Worm (Caenorhabditis elegans): ENCODE data around the gene B0546.4.
A peak's percentile ranks its signal among the peaks of the same experiment; 100 is the strongest.

The B0546.4 gene

DNA sequence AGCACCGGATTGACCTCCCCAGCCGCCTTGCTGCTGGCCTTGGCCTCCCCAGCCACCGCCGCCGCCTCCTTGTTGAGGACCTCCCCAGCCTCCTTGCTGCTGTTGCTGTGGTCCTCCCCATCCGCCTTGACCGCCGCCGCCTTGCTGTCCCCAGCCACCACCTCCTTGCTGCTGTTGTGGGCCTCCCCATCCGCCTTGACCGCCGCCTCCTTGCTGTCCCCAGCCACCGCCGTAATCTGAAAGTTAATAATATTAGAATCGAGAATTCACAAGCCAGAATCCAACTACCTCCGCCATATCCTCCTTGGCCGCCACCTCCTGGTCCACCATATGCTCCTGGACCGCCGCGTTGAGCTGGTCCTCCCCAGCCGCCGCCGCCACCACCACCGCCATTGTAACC is 46.7 kb downstream of the B0546.4 start:
- TF ChIP-seq ama-1 (optimal IDR thresholded peaks at IDR 0.05) (no peak), tbx-11 (GFP tag; IDR thresholded peaks at IDR 0.05) (0 out of 2 replicates have a peak, but pooled peaks have one; percentile 55), pes-1 (GFP tag; IDR thresholded peaks at IDR 0.05) (peak; percentile 25; the same call in 1 of the 2 replicates), aly-1 (tag; optimal IDR thresholded peaks at IDR 0.05) (no peak), scrt-1 (GFP tag; IDR thresholded peaks at IDR 0.05) (0 out of 2 replicates have a peak, but pooled peaks have one; percentile 55), sea-1 (GFP tag; conservative IDR thresholded peaks at IDR 0.05) (peak; percentile 31; the same call in 1 of the 2 replicates), hmg-4 (GFP tag; optimal IDR thresholded peaks at IDR 0.05) (peak; percentile 76)

ce11 chrIV:3336585-3336984 is 47.4 kb downstream of the B0546.4 start, which contains the start of gene F42A6.6:
F42A6.6 (minus strand) TSS chrIV:3336873.
- TF ChIP-seq scrt-1 (GFP tag; IDR thresholded peaks at IDR 0.05) (0 out of 2 replicates have a peak, but pooled peaks have one; percentile 49), aly-1 (tag; optimal IDR thresholded peaks at IDR 0.05) (no peak), tbx-37 (GFP tag; conservative IDR thresholded peaks at IDR 0.05) (no peak), hnd-1 (tag; optimal IDR thresholded peaks at IDR 0.05) (no peak), hmg-4 (GFP tag; optimal IDR thresholded peaks at IDR 0.05) (peak; percentile 4), tra-4 (tag; optimal IDR thresholded peaks at IDR 0.05) (no peak), pes-1 (GFP tag; IDR thresholded peaks at IDR 0.05) (no peak), F13C5.2 (tag; optimal IDR thresholded peaks at IDR 0.05) (no peak), ceh-36 (tag; optimal IDR thresholded peaks at IDR 0.05) (peak; percentile 15), ets-7 (tag; optimal IDR thresholded peaks at IDR 0.05) (no peak), ama-1 (optimal IDR thresholded peaks at IDR 0.05) (peak; percentile 94), tbx-11 (GFP tag; IDR thresholded peaks at IDR 0.05) (0 out of 2 replicates have a peak, but pooled peaks have one; percentile 50), sea-1 (GFP tag; conservative IDR thresholded peaks at IDR 0.05) (no peak), flt-1 (GFP tag; IDR thresholded peaks at IDR 0.05) (no peak), hmbx-1 (tag; optimal IDR thresholded peaks at IDR 0.05) (no peak), ceh-13 (GFP tag; optimal IDR thresholded peaks at IDR 0.05) (no peak), B0310.2 (tag; optimal IDR thresholded peaks at IDR 0.05) (no peak)
